Worm (Caenorhabditis elegans): Measurements from ENCODE around the gene F49C12.11.

DNA sequence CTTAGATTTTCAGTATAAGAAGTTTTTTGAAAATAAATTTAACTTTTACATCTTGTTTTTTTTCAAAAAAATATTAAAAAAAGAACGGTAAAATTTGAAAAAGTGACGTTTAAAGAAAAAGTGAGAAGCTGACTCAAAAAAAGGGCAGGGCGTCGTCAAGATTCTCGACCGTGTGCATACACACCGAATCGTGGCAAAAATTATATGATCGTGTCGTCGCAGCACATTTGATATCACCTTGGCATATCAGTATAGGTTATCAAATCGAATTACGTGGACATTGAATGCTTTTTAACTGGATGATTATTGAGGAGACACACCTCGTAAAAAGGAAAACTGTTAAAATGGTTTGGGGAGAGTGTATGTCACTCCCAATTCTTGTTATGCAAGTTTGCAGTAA lies 13.8 kb downstream of the F49C12.11 start:
- TF ChIP-seq flt-1 (GFP tag; IDR thresholded peaks at IDR 0.05) (no peak), med-1 (GFP tag; optimal IDR thresholded peaks at IDR 0.05; ENCODE audit: insufficient read depth) (no peak), ztf-29 (GFP tag; IDR thresholded peaks at IDR 0.05) (no peak)
